Worm (Caenorhabditis elegans) whole organism, L4 larva: ENCODE results near the gene eef-1B.2.

Experiments
- F49E8.2 ChIP-seq: sonication (generic microtip); optimal IDR thresholded peaks from 2 replicates; lab custom pipeline; 2016; ENCODE audit warnings: missing compliant biosample characterization, mild to moderate bottlenecking, missing genetic modification characterization, borderline replicate concordance
- aly-2 ChIP-seq: sonication (generic microtip); optimal IDR thresholded peaks from 2 replicates; lab custom pipeline; 2018; ENCODE audit warnings: missing biosample characterization, missing genetic modification characterization
- lin-15B ChIP-seq: fragments of 150-350 bp; sonication (generic microtip); optimal IDR thresholded peaks from 3 replicates; lab custom pipeline; 2014; ENCODE audit warnings: missing biosample characterization, missing genetic modification characterization
- madf-5 ChIP-seq, 2 experiments: fragments of 200-800 bp; sonication (Bioruptor generic); IDR thresholded peaks; 2 replicates each; pipeline ENCODE4 v1.3.6; 2022; ENCODE audit warnings: missing compliant biosample characterization in 2 of 2, missing genetic modification characterization in 2 of 2
- mxl-3 ChIP-seq: fragments of 200-800 bp; sonication (Bioruptor generic); optimal IDR thresholded peaks from 2 replicates; lab custom pipeline; 2018; ENCODE audit warnings: mild to moderate bottlenecking, missing genetic modification characterization, missing compliant biosample characterization
- nhr-25 ChIP-seq: sonication (generic microtip); optimal IDR thresholded peaks from 2 replicates; lab custom pipeline; 2017; ENCODE audit warnings: missing genetic modification characterization, mild to moderate bottlenecking, missing compliant biosample characterization, antibody characterized with exemption, moderate library complexity, borderline replicate concordance; ENCODE audit not compliant: insufficient read depth
- skn-1 ChIP-seq: fragments of 150-350 bp; optimal IDR thresholded peaks from 2 replicates; lab custom pipeline; 2014; ENCODE audit warnings: missing biosample characterization, missing genetic modification characterization
- snpc-4 ChIP-seq: fragments of 150-350 bp; optimal IDR thresholded peaks from 2 replicates; lab custom pipeline; 2014; ENCODE audit warnings: missing biosample characterization, missing genetic modification characterization
- ztf-11 ChIP-seq: fragments of 150-350 bp; optimal IDR thresholded peaks from 2 replicates; lab custom pipeline; 2014; ENCODE audit warnings: missing biosample characterization, missing genetic modification characterization

DNA sequence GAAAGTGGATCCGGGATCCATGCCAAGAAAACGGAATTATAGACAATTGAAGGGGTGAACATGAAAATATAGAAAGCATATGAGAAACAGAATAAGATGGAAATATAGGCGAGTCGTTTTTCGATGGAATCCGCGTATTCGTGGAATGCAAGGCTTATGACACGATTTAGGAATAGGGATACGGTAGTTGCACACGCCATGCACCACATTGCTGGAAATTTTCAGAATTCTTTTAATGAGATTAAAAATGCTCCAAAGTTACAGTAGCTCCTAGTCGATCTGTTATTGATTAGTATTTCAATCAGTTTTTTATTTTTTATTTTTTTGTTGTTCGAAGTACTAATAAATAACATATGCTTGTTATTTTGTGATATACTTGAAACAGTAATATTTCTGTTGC, 13.9 kb downstream of the eef-1B.2 start:
- no peak for TF ChIP-seq aly-2
- no peak for TF ChIP-seq mxl-3
- no peak for TF ChIP-seq madf-5 (GFP tag; IDR thresholded peaks at IDR 0.05; lab: Robert Waterston, UW)
- TF ChIP-seq ztf-11 (tag; lab: Kevin White, UChicago) = no peak
- no peak for TF ChIP-seq nhr-25 (tag; lab: Kevin White, UChicago)
- TF ChIP-seq snpc-4 = no peak
- no peak for TF ChIP-seq F49E8.2 (tag; lab: Kevin White, UChicago)
- TF ChIP-seq lin-15B (tag; lab: Kevin White, UChicago) = no peak
- TF ChIP-seq skn-1 (tag; lab: Kevin White, UChicago) = no peak
